Worm (Caenorhabditis elegans) whole organism, L4/young adult: Measurements from ENCODE around the gene try-3.

Experiments used
- W03F9.2 ChIP-seq: fragments of 150-350 bp; optimal IDR thresholded peaks from 2 replicates; lab custom pipeline; 2014; ENCODE audit warnings: missing biosample characterization, missing genetic modification characterization
- dao-5 ChIP-seq: sonication (generic microtip); optimal IDR thresholded peaks from 2 replicates; lab custom pipeline; 2016; ENCODE audit warnings: missing genotype, missing genetic modification characterization, moderate library complexity, missing compliant biosample characterization
- him-1 ChIP-seq: sonication (generic microtip); optimal IDR thresholded peaks from 2 replicates; lab custom pipeline; 2016; ENCODE audit warnings: missing genotype, missing genetic modification reagents, missing genetic modification characterization, missing compliant biosample characterization

Gene try-3

DNA sequence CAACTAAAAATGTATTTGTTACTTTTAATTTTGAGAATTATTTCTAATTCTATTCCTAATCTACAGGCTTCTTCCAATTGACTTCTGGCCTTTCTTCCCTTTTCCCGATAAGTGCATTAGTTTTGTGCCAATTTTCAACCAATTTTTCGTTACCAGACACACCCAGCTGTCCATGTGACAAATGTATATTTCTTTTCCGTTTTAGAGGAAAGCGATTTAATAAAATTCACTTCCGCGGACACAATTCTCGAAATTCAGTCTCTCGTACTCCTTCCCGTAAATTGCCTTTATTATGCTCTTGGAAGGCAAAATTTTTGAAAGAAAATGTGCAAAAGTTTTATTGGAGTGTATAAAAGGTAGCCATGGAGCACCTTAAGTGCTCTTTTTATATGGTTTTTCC, 14.0 kb upstream of the try-3 start:
- TF ChIP-seq dao-5 (tag; lab: Kevin White, UChicago) (no peak), him-1 (no peak), W03F9.2 (tag; lab: Kevin White, UChicago) (no peak)

- no peak for TF ChIP-seq him-1
- no peak for TF ChIP-seq dao-5 (tag; lab: Kevin White, UChicago)
- TF ChIP-seq W03F9.2 (tag; lab: Kevin White, UChicago) = no peak
These were observed 9.6 kb upstream of the try-3 start for ce11 chrIV:6547397-6547796.

DNA sequence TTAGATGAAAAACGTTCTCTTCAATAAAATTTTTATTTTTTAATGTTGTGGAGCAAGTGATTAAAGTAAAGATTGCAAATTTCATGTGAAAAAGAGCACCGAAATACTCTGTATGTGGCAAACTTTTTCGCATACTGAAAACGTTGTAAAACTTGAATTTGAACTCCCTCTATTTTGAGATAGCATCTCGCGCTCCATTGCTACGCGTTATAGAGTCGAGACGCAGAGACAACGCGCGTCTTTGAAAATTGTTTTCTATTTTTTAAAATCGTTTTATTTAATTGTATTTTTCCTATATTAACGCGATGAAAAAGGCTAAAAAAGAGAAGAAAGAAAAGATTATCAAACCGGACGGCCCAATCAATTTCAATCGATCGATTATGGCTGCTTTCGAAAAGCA, 8.3 kb upstream of the try-3 start, which contains the start of gene fan-1:
TSS of gene fan-1 (plus strand) at position 78 of the 400 bp plus-strand sequence.
- TF ChIP-seq W03F9.2 (tag; lab: Kevin White, UChicago) = peak; percentile 30
- peak; percentile 61 for TF ChIP-seq him-1
- no peak for TF ChIP-seq dao-5 (tag; lab: Kevin White, UChicago)

DNA sequence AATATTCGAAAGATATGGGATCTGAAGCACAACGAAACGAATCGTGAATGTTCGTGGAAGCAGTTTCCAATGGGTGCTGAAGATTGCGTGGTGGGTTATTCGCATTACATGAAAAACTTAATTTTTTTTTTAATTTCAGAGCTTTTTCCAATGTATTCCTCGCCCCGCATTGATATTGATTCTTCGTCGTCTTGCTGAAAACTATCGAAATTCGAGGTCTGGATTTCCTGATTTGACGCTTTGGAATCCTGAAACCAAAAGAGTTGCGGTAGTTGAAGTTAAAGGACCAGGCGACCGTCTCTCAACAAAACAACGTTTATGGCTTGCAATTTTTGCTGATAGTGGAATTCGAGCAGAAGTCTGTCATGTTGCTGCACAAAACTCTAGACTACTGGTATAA, 4.9 kb upstream of the try-3 start:
- TF ChIP-seq dao-5 (tag; lab: Kevin White, UChicago) (no peak), W03F9.2 (tag; lab: Kevin White, UChicago) (no peak)

- TF ChIP-seq dao-5 (tag; lab: Kevin White, UChicago) = no peak
- TF ChIP-seq him-1 = no peak
These were observed 2.1 kb upstream of the try-3 start for ce11 chrIV:6554865-6555264.

DNA sequence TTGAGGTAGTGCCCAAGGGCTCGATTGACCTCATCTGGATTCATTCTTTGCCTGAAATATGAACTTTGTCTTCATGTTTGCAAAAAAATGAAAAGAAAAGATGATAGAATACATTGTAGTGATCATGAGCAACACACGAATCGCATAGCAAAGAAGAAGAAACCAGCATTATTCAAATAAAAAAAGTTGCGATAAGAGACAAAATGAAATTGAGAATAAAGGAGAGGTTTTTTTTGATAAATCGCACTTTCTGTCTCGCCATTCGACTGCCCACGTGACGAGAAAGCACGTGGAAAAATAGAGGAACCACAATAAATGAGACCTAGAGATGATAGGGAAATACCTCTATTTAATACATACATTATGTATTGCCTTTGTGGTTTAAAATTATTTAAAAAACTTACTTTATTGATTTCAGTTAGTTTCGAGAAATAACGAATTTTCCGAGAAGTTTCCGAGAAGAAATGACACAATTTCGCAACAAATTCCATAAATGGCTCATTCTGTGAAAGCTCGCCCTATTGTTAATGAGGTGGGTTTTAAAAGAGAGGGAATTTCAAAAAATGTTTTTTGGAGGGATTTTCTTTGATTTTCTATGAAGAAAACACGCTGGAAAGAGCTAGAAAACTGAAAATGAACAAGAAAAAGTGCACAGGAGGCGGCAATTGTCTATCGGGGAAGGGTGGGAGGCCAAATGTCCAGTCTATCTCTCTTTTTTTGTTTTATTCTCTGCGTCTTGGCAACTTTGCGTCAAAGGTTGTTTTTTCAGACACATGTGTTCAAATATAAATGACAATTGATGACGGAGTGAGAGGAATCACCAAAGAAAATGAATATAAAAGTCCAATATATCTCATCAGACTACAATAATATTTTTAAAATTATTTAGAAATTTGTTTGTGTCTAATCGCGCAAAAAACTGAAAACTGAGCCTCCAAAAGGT, 1.3 kb upstream of the try-3 start, which contains the start of gene paqr-1:
TSS of gene paqr-1 (minus strand) at position 51 of the 943 bp plus-strand sequence.
- TF ChIP-seq W03F9.2 (tag; lab: Kevin White, UChicago) (no peak), dao-5 (tag; lab: Kevin White, UChicago) (no peak), him-1 (no peak)

DNA sequence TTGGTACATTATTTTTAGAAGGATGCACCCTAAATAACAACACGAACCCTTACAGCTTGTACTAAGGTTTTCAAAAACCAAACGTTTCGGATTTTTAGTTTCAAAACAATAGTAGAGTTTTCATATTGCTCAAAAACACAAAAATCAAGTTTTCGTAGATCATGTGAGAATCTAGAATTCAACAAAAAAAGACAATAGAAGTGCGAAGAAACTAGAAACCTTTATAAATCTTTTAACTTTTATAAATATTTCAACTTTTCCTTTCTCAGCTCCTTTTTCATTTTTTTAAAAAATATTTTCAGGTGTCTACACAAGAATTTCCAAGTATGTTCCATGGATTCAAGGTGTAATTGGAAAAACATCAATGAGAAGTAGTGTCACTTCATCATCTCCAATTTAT, 3.5 kb downstream of the try-3 start, which contains the start of gene best-9:
TSS of gene best-9 (plus strand) at position 301 of the 400 bp plus-strand sequence.
- TF ChIP-seq dao-5 (tag; lab: Kevin White, UChicago) (no peak), him-1 (no peak), W03F9.2 (tag; lab: Kevin White, UChicago) (no peak)

DNA sequence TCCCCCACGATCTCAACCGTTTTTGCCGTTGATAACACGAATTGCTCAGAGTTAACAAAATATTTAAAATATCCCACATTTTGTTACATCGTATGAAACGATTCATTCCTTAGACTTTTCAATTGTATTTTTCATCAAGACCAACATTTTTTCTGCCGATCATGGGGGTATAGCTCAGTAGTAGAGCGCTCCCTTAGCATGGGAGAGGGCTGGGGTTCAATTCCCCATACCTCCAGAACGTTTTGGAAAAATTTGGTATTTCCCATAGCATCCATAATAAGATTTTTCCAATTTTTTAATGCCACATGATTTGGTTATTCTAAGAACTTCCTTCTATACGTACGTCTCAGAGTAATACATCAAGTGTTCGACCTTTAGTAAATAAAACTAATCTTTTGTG, 5.1 kb downstream of the try-3 start:
- TF ChIP-seq dao-5 (tag; lab: Kevin White, UChicago) (no peak), W03F9.2 (tag; lab: Kevin White, UChicago) (no peak), him-1 (no peak)

- no peak for TF ChIP-seq him-1
- no peak for TF ChIP-seq dao-5 (tag; lab: Kevin White, UChicago)
- no peak for TF ChIP-seq W03F9.2 (tag; lab: Kevin White, UChicago)
These were observed 8.7 kb downstream of the try-3 start for ce11 chrIV:6565605-6566004.

DNA sequence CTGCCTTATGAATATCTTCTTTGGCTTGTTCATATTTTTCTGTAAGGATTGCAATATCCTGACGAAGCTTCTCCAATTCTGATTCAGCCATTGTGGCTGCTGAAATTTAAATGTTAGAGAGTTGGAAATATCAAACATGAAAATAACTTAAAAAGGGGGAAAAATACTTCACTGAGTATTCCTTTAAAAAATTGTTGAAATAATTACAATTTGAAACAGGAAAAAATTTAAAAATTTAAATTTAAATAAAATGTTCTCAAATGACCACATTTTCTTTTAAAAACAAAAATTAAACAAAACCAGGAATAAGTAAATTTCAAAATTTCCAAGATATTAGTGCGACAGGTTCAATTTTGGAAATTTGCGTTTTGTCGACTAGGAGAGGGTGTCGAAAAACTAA, 15.3 kb downstream of the try-3 start, which contains the start of gene bicd-1:
TSS of gene bicd-1 (minus strand) at position 101 of the 400 bp plus-strand sequence.
- TF ChIP-seq dao-5 (tag; lab: Kevin White, UChicago) = no peak
- no peak for TF ChIP-seq him-1
- no peak for TF ChIP-seq W03F9.2 (tag; lab: Kevin White, UChicago)

ce11 chrIV:6572655-6573054, 15.7 kb downstream of the try-3 start:
- TF ChIP-seq dao-5 (tag; lab: Kevin White, UChicago) = no peak
- TF ChIP-seq W03F9.2 (tag; lab: Kevin White, UChicago) = no peak
- no peak for TF ChIP-seq him-1

ce11 chrIV:6574343-6574742, 17.4 kb downstream of the try-3 start:
- TF ChIP-seq W03F9.2 (tag; lab: Kevin White, UChicago) = no peak
- no peak for TF ChIP-seq him-1
- no peak for TF ChIP-seq dao-5 (tag; lab: Kevin White, UChicago)

DNA sequence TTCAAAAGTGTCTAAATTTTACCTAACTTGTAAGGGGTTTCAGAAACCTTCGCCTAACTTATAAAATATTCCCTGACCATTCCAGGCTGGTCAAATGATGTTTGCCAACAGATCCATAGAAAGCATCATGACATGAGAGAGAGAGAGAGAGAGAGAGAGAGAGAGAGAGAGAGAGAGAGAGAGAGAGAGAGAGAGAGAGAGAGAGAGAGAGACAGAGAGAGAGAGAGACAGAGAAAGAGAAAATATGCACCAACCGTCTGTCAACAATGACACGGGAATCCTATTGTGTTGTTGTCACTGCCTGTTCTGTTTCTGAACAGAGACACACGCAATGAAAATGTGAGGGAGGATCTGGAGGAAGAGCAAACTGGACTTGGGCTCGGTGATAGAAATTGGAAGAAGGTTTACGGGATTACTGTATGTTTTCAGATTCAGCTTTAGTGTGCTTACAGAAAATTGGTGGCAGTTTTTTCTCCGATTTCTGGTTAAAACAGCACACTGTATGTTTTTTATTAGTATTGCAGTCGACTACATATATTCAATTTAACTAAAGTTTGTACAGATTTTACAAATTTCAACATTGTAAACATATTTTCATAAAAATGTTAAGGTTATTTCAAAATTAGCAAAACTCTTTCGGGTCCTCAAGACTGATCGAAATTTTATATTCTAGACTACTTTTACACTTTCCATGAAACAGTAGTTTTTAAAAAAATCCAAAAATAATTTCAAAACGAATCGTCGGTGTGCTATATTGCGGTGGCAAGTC, 19.2 kb downstream of the try-3 start:
- TF ChIP-seq dao-5 (tag; lab: Kevin White, UChicago) (no peak), W03F9.2 (tag; lab: Kevin White, UChicago) (no peak), him-1 (no peak)

DNA sequence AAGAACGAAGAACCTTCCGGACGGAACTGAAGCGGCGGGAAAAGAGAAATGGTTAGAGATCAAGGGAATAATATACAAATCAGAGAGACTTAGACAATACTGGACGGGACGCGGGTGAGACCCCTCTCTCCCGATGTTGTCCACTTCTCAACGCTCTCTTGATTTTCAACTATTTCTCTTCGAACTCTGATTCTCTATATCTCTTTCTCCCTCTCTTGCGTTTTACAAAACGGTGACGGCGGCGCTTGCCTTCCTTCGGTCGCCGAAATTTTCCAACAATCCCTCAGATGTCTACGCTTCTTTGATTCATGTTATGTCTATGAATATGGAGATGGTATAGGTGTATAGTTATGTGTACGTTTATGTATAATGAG, 19.8 kb downstream of the try-3 start:
- TF ChIP-seq dao-5 (tag; lab: Kevin White, UChicago) (no peak), W03F9.2 (tag; lab: Kevin White, UChicago) (no peak), him-1 (no peak)
